Fruit fly (Drosophila melanogaster): Measurements from ENCODE around the gene PsGEF.

- no peak for TF ChIP-seq Dll (optimal IDR thresholded peaks at IDR 0.05)
- TF ChIP-seq EcR (GFP tag; optimal IDR thresholded peaks at IDR 0.05), result no peak
- TF ChIP-seq CG8478 (optimal IDR thresholded peaks at IDR 0.05), result no peak
- no peak for TF ChIP-seq pan (optimal IDR thresholded peaks at IDR 0.05)
- no peak for TF ChIP-seq usp (GFP tag; optimal IDR thresholded peaks at IDR 0.05)
- TF ChIP-seq psq (optimal IDR thresholded peaks at IDR 0.05), result no peak
Measured at dm6 chrX:2408675-2409163, 21.3 kb upstream of the PsGEF start.

Data from whole organism.